Worm (Caenorhabditis elegans) whole organism, early embryonic: ENCODE measurements around the gene C34C6.3.
A peak's percentile ranks its signal among the peaks of the same experiment; 100 is the strongest.

Experiments
- B0310.2 ChIP-seq: sonication (generic microtip); optimal IDR thresholded peaks from 2 replicates; lab custom pipeline; 2016; ENCODE audit warnings: mild to moderate bottlenecking, missing genetic modification characterization, missing compliant biosample characterization
- F13C5.2 ChIP-seq: sonication (generic microtip); optimal IDR thresholded peaks from 2 replicates; lab custom pipeline; 2017; ENCODE audit warnings: mild to moderate bottlenecking, missing genetic modification characterization, inconsistent platforms, missing compliant biosample characterization
- aly-1 ChIP-seq: sonication (generic microtip); optimal IDR thresholded peaks from 2 replicates; lab custom pipeline; 2016; ENCODE audit warnings: missing genetic modification characterization, missing compliant biosample characterization
- ama-1 ChIP-seq: fragments of 150-350 bp; optimal IDR thresholded peaks from 2 replicates; lab custom pipeline; 2014
- ceh-13 ChIP-seq: fragments of 200-800 bp; sonication (Bioruptor generic); optimal IDR thresholded peaks from 2 replicates; lab custom pipeline; 2018; ENCODE audit warnings: mild to moderate bottlenecking, missing genetic modification characterization, missing compliant biosample characterization
- ceh-36 ChIP-seq: sonication (generic microtip); optimal IDR thresholded peaks from 2 replicates; lab custom pipeline; 2016; ENCODE audit warnings: missing genetic modification characterization, inconsistent platforms, missing compliant biosample characterization
- ets-7 ChIP-seq: sonication (generic microtip); optimal IDR thresholded peaks from 2 replicates; lab custom pipeline; 2016; ENCODE audit warnings: missing genotype, missing genetic modification characterization, missing compliant biosample characterization
- flt-1 ChIP-seq: fragments of 200-800 bp; sonication (Bioruptor generic); IDR thresholded peaks from 2 replicates; pipeline ENCODE4 v1.3.6; 2022; ENCODE audit warnings: missing genetic modification characterization, missing compliant biosample characterization
- hmbx-1 ChIP-seq: sonication (generic microtip); optimal IDR thresholded peaks from 2 replicates; lab custom pipeline; 2016; ENCODE audit warnings: mild to moderate bottlenecking, missing genetic modification characterization, missing compliant biosample characterization
- hmg-4 ChIP-seq: fragments of 200-800 bp; sonication (Bioruptor generic); optimal IDR thresholded peaks from 2 replicates; lab custom pipeline; 2018; ENCODE audit warnings: mild to moderate bottlenecking, missing genetic modification characterization, missing compliant biosample characterization
- hnd-1 ChIP-seq: sonication (generic microtip); optimal IDR thresholded peaks from 2 replicates; lab custom pipeline; 2016; ENCODE audit warnings: missing genetic modification characterization, missing compliant biosample characterization
- pes-1 ChIP-seq: fragments of 200-800 bp; sonication (Bioruptor generic); IDR thresholded peaks from 2 replicates; pipeline ENCODE4 v1.3.6; 2022; ENCODE audit warnings: missing genetic modification reagents, missing genetic modification characterization, missing compliant biosample characterization
- scrt-1 ChIP-seq: fragments of 200-800 bp; sonication (Bioruptor generic); IDR thresholded peaks from 2 replicates; pipeline ENCODE4 v1.3.6; 2022; ENCODE audit warnings: missing genetic modification characterization, missing compliant biosample characterization
- sea-1 ChIP-seq: fragments of 200-800 bp; sonication (Bioruptor generic); conservative IDR thresholded peaks from 2 replicates; pipeline ENCODE4 v1.3.6; 2022; ENCODE audit warnings: missing genetic modification characterization, missing compliant biosample characterization
- tbx-11 ChIP-seq: fragments of 200-800 bp; sonication (Bioruptor generic); IDR thresholded peaks from 2 replicates; pipeline ENCODE4 v1.3.6; 2022; ENCODE audit warnings: missing genetic modification characterization, missing compliant biosample characterization
- tbx-37 ChIP-seq: fragments of 200-800 bp; sonication (Bioruptor generic); conservative IDR thresholded peaks from 2 replicates; pipeline ENCODE4 v1.3.6; 2022; ENCODE audit warnings: missing genetic modification reagents, missing genetic modification characterization, missing compliant biosample characterization
- tra-4 ChIP-seq: sonication (generic microtip); optimal IDR thresholded peaks from 2 replicates; lab custom pipeline; 2017; ENCODE audit warnings: missing genetic modification characterization, missing compliant biosample characterization

The C34C6.3 gene

DNA sequence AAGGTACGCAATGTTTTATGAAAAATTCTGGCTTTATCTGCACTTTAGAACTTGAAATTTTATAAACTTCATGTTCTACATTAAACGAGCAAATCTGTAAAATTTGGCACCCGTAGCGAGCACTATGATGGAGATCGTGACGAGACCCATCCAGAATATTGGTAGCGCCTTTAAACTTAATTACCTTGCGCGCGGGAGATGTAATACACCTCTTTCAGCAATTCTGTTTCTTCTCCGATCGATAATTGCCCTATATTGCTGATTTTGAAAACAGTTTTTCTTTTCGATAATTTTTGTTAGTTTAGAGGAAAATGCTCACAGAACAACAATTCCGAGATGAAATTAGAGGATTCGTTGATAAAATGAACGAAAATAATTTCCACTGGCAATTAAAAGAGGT is 32.9 kb upstream of the C34C6.3 start, which contains the start of gene atg-10:
TSS of gene atg-10 (plus strand) at position 301 of the 400 bp plus-strand sequence.
- TF ChIP-seq ama-1 (lab: Kevin White, UChicago) (no peak), B0310.2 (tag; lab: Kevin White, UChicago) (no peak), hmbx-1 (tag; lab: Kevin White, UChicago) (no peak), tbx-37 (no peak), tbx-11 (GFP tag; lab: Robert Waterston, UW) (no peak), sea-1 (no peak), ets-7 (tag; lab: Kevin White, UChicago) (no peak), flt-1 (no peak), tra-4 (no peak), F13C5.2 (tag; lab: Kevin White, UChicago) (no peak), scrt-1 (GFP tag; lab: Robert Waterston, UW) (no peak), hnd-1 (no peak)

DNA sequence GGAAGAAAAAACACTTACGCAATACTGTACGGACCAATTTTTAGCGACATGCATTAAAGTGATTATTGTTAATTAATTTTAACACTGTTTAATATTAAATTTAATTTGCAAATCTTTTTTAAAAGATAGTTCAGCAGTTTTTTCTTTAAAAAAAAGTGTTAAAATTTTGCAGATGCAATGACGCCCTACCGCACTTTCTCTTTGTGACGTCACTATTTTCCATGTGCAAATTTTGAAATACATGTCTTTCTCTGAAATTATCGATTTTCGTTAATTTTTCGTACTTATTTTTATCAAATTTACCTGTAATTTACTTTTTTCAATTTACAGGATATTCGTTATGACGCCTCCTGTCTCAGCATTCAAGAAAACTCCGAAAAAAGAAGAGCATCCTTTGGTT is 30.2 kb upstream of the C34C6.3 start, which contains the start of the genes piga-1 and eif-2Bepsilon:
TSS of gene piga-1 (minus strand) at position 174 of the 400 bp plus-strand sequence.
TSS of gene eif-2Bepsilon (plus strand) at position 331 of the 400 bp plus-strand sequence.
- TF ChIP-seq hnd-1 (no peak), tbx-11 (GFP tag; lab: Robert Waterston, UW) (no peak), ama-1 (lab: Kevin White, UChicago) (no peak), B0310.2 (tag; lab: Kevin White, UChicago) (no peak), F13C5.2 (tag; lab: Kevin White, UChicago) (no peak), tra-4 (no peak), scrt-1 (GFP tag; lab: Robert Waterston, UW) (no peak)

DNA sequence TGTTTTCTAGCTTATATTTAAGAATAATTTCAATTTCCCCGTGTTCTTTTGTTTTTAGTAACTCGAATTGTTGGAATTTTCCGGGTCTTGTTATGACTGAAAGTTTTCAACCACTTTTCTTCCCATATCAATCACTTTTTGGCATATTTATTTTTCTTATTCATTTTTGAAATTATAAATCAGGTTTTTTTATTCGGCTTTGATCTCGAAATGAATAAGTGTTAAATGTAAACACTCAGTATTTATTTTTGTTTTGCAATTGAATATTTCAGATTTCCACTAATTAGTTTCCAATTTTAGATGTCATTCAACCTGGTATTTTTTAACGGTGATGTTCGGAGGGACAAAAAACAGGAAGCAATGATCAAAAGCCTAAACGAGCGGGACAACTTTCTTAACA is 27.2 kb upstream of the C34C6.3 start, which contains the start of gene etc-1:
TSS of gene etc-1 (plus strand) at position 301 of the 400 bp plus-strand sequence.
- TF ChIP-seq ets-7 (tag; lab: Kevin White, UChicago) (no peak), ceh-36 (tag; lab: Kevin White, UChicago) (no peak), tra-4 (no peak), sea-1 (no peak), F13C5.2 (tag; lab: Kevin White, UChicago) (no peak), B0310.2 (tag; lab: Kevin White, UChicago) (no peak), tbx-37 (no peak), flt-1 (no peak), scrt-1 (GFP tag; lab: Robert Waterston, UW) (no peak), ceh-13 (no peak), aly-1 (no peak), tbx-11 (GFP tag; lab: Robert Waterston, UW) (no peak), hmbx-1 (tag; lab: Kevin White, UChicago) (no peak), ama-1 (lab: Kevin White, UChicago) (no peak), pes-1 (no peak), hnd-1 (no peak), hmg-4 (GFP tag; lab: Kevin White, UChicago) (no peak)

DNA sequence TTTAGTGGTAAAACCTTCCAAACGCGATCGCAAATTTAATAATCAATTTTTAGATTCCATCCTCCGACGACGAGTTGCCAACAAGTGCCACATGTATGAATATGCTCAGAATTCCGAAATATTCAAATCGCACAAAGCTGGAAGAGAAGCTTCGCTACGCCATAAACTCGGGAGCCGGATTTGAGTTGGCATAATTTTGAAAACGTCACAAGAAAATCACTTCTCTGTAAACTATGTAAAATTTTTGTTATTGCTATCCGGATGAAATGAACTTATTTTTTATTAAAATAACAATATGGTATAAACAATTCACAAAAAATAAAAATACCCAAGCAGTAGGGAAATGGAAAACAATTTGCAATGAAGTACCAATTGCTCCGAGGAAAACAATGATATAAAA is 22.8 kb upstream of the C34C6.3 start:
- TF ChIP-seq tra-4 (no peak), flt-1 (no peak), tbx-37 (no peak), ceh-36 (tag; lab: Kevin White, UChicago) (no peak), aly-1 (no peak), ceh-13 (no peak), hmg-4 (GFP tag; lab: Kevin White, UChicago) (no peak), hnd-1 (no peak), B0310.2 (tag; lab: Kevin White, UChicago) (no peak), tbx-11 (GFP tag; lab: Robert Waterston, UW) (no peak), sea-1 (no peak), ets-7 (tag; lab: Kevin White, UChicago) (no peak), hmbx-1 (tag; lab: Kevin White, UChicago) (no peak), pes-1 (no peak), F13C5.2 (tag; lab: Kevin White, UChicago) (no peak), scrt-1 (GFP tag; lab: Robert Waterston, UW) (no peak)

DNA sequence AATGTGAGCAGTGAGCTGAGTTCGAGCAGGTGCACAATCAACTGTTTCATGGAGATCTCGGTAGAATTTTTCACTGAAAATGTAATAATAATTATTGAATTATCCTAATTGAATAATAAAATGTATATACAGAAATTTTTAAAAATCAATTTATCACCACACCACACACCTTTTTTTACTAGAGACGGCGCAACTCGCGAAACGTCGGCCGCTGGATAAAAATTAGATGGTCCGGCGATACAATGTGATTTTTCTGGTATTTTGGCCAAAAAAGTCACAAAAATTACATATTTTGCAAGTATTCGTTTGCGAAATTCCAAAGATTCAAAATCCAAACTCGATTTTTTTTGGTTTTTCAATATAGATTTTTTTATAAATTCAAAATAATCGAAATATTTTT is 20.9 kb upstream of the C34C6.3 start:
- TF ChIP-seq hnd-1 (no peak), hmbx-1 (tag; lab: Kevin White, UChicago) (no peak), pes-1 (no peak), B0310.2 (tag; lab: Kevin White, UChicago) (no peak), ama-1 (lab: Kevin White, UChicago) (no peak)

DNA sequence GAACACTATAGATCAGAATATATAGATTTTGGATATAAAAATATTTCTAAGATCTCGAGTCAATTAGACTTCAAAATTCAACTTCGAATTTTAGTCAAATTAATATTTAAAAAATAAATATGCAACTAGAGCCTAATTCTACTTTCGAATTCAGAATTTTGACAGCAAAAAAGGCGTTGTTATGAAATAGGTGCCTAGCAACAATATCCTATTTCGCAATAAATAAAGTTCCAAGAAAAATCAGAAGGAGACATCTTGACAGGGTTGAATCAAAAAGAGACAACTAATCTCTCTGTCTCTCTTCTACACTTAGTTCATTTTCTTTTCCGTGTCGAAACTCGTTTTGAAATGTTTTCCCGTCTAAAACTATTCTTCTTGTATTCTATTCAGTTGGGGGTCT is 16.3 kb upstream of the C34C6.3 start:
- no peak for TF ChIP-seq F13C5.2 (tag; lab: Kevin White, UChicago)
- no peak for TF ChIP-seq tbx-37
- no peak for TF ChIP-seq ceh-13
- no peak for TF ChIP-seq hnd-1
- TF ChIP-seq ama-1 (lab: Kevin White, UChicago) = no peak

DNA sequence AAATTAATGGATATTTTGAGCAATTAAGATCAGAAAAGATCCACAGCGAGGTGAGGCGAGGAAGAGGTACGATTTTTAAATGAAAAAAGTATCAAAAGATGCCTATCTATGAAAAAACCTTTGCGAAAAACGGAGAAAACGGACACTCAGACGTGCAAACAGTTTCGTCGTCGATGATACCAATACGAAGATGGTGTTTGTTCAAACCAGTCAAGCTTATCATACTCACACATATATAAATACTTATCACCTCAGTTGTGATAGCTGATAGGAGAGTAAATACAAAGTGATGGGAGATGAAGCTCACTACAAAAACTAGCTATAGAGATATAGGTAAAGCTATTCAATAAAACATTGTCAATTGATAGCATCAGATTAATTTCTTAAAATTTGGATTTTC is 11.9 kb upstream of the C34C6.3 start:
- no peak for TF ChIP-seq F13C5.2 (tag; lab: Kevin White, UChicago)
- no peak for TF ChIP-seq B0310.2 (tag; lab: Kevin White, UChicago)
- TF ChIP-seq hmg-4 (GFP tag; lab: Kevin White, UChicago) = no peak
- no peak for TF ChIP-seq flt-1

DNA sequence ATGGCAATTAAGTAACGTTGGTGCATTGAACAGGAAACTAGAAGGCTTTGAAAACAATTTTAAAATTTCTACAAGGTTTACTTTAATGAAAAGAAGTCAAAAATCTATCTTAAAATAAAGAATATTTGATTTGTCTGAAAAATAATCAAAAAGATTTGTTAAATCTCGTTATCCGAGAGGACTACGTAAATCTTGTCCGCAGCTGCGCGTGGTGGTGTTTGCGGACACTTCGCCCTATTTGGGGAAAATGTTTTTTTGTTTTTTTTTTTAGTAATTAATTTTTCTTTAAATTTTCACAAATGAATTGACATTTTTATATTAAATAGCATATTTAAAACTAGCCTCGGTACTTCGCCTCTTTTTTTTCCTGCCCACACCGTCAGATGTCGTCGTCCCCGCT is 7.8 kb upstream of the C34C6.3 start:
- TF ChIP-seq tra-4 = no peak
- TF ChIP-seq B0310.2 (tag; lab: Kevin White, UChicago) = no peak
- TF ChIP-seq hmbx-1 (tag; lab: Kevin White, UChicago) = no peak
- no peak for TF ChIP-seq tbx-37
- 0 out of 2 replicates have a peak, but pooled peaks have one; percentile 22 for TF ChIP-seq flt-1
- TF ChIP-seq ceh-36 (tag; lab: Kevin White, UChicago) = no peak

DNA sequence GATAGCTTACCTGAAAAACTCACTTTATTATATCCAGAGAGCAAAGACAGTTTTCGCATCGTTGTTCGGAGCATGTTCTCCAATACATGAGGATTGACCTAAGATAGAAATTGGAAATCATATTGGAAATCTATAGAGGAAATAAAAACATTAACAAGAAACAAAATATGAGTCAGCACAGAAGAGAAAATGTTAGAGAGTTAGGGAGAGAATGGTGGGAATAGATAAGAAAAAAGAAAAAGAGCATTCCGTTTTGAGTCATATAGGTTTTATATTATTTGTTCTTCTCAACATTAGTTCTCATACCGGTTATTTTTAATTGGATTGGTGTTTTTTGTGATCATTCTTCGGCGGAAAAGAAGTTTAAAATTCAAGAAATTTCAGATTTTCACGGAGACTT is 6.9 kb upstream of the C34C6.3 start, which contains the start of gene hgap-2:
TSS of gene hgap-2 (minus strand) at position 101 of the 400 bp plus-strand sequence.
- TF ChIP-seq ceh-36 (tag; lab: Kevin White, UChicago) (no peak), aly-1 (no peak), tra-4 (no peak), B0310.2 (tag; lab: Kevin White, UChicago) (no peak), F13C5.2 (tag; lab: Kevin White, UChicago) (no peak)
